Worm (Caenorhabditis elegans) whole organism, L4 larva: ENCODE results near the gene F13D12.5.

Experiments used
- F26F4.8 ChIP-seq: fragments of 200-800 bp; sonication (Bioruptor generic); conservative IDR thresholded peaks from 2 replicates; pipeline ENCODE4 v1.3.6; 2022; ENCODE audit warnings: missing genetic modification characterization, missing compliant biosample characterization
- F37D6.2 ChIP-seq: sonication (generic microtip); optimal IDR thresholded peaks from 2 replicates; lab custom pipeline; 2016; ENCODE audit warnings: mild to moderate bottlenecking, missing genetic modification characterization, missing compliant biosample characterization
- T20F7.1 ChIP-seq: fragments of 200-800 bp; sonication (Bioruptor generic); optimal IDR thresholded peaks from 2 replicates; lab custom pipeline; 2018; ENCODE audit warnings: mild to moderate bottlenecking, missing genetic modification characterization, missing compliant biosample characterization
- Y105C5A.15 ChIP-seq: fragments of 200-800 bp; sonication (Bioruptor generic); IDR thresholded peaks from 2 replicates; pipeline ENCODE4 v1.3.6; 2022; ENCODE audit warnings: missing genetic modification characterization, missing compliant biosample characterization
- Y5F2A.4 ChIP-seq: fragments of 200-800 bp; sonication (Bioruptor generic); optimal IDR thresholded peaks from 2 replicates; lab custom pipeline; 2018; ENCODE audit warnings: mild to moderate bottlenecking, missing genetic modification characterization, missing compliant biosample characterization
- ZK546.5 ChIP-seq, 2 experiments: sonication (generic microtip); optimal IDR thresholded peaks; 2 replicates each; lab custom pipeline; 2017; ENCODE audit warnings: missing biosample characterization in 2 of 2, missing genetic modification characterization in 2 of 2
- aha-1 ChIP-seq: fragments of 150-350 bp; peaks from one replicate; lab custom pipeline; 2014; ENCODE audit warnings: missing biosample characterization, missing genetic modification characterization
- ceh-20 ChIP-seq: fragments of 200-800 bp; sonication (Bioruptor generic); IDR thresholded peaks from 2 replicates; pipeline ENCODE4 v1.3.6; 2022; ENCODE audit warnings: missing genetic modification reagents, missing genetic modification characterization, missing compliant biosample characterization
- ceh-32 ChIP-seq: sonication (generic microtip); optimal IDR thresholded peaks from 2 replicates; lab custom pipeline; 2016; ENCODE audit warnings: mild to moderate bottlenecking, missing genetic modification characterization, missing compliant biosample characterization; ENCODE audit not compliant: poor library complexity
- ceh-44 ChIP-seq: fragments of 200-800 bp; sonication (Bioruptor generic); IDR thresholded peaks from 2 replicates; pipeline ENCODE4 v1.3.6; 2022; ENCODE audit warnings: missing genetic modification reagents, missing genetic modification characterization, missing compliant biosample characterization
- ceh-82 ChIP-seq: sonication (generic microtip); optimal IDR thresholded peaks from 2 replicates; lab custom pipeline; 2017; ENCODE audit warnings: missing biosample characterization, missing genetic modification characterization
- ctbp-1 ChIP-seq: fragments of 200-800 bp; sonication (Bioruptor generic); IDR thresholded peaks from 2 replicates; pipeline ENCODE4 v1.3.6; 2022; ENCODE audit warnings: missing genetic modification reagents, missing genetic modification characterization, missing compliant biosample characterization
- daf-8 ChIP-seq: fragments of 200-800 bp; sonication (Bioruptor generic); IDR thresholded peaks from 2 replicates; pipeline ENCODE4 v1.3.6; 2022; ENCODE audit warnings: missing genetic modification characterization, missing compliant biosample characterization
- dmd-6 ChIP-seq: fragments of 200-800 bp; sonication (Bioruptor generic); IDR thresholded peaks from 2 replicates; pipeline ENCODE4 v1.3.6; 2022; ENCODE audit warnings: missing genetic modification reagents, missing genetic modification characterization, missing compliant biosample characterization
- dmd-9 ChIP-seq: fragments of 200-800 bp; sonication (Bioruptor generic); IDR thresholded peaks from 2 replicates; pipeline ENCODE4 v1.3.6; 2022; ENCODE audit warnings: missing genetic modification reagents, missing genetic modification characterization, missing compliant biosample characterization
- egl-43 ChIP-seq: fragments of 200-800 bp; sonication (Bioruptor generic); IDR thresholded peaks from 2 replicates; pipeline ENCODE4 v1.3.6; 2022; ENCODE audit warnings: missing genetic modification reagents, missing genetic modification characterization, missing compliant biosample characterization
- fkh-10 ChIP-seq: fragments of 150-350 bp; optimal IDR thresholded peaks from 2 replicates; lab custom pipeline; 2014; ENCODE audit warnings: missing biosample characterization, missing genetic modification reagents, missing genetic modification characterization
- fos-1 ChIP-seq: fragments of 150-350 bp; optimal IDR thresholded peaks from 2 replicates; lab custom pipeline; 2014; ENCODE audit warnings: missing biosample characterization, missing genetic modification characterization
- hif-1 ChIP-seq, 2 experiments: sonication (generic microtip); optimal IDR thresholded peaks; 2 replicates each; lab custom pipeline; 2016 to 2017; ENCODE audit warnings: missing compliant biosample characterization in 2 of 2, missing genetic modification characterization in 2 of 2, missing genetic modification reagents in 2 of 2, missing genotype in 2 of 2, mild to moderate bottlenecking in 1 of 2
- hlh-11 ChIP-seq: fragments of 200-800 bp; sonication (Bioruptor generic); optimal IDR thresholded peaks from 2 replicates; lab custom pipeline; 2018; ENCODE audit warnings: mild to moderate bottlenecking, missing genetic modification characterization, missing compliant biosample characterization
- hlh-30 ChIP-seq: sonication (generic microtip); optimal IDR thresholded peaks from 2 replicates; lab custom pipeline; 2017; ENCODE audit warnings: antibody characterized with exemption, mild to moderate bottlenecking, missing genetic modification characterization, missing compliant biosample characterization; ENCODE audit not compliant: insufficient read depth
- hmg-1.1 ChIP-seq: fragments of 200-800 bp; sonication (Bioruptor generic); IDR thresholded peaks from 2 replicates; pipeline ENCODE4 v1.3.6; 2022; ENCODE audit warnings: missing genetic modification reagents, missing genetic modification characterization, missing compliant biosample characterization
- jun-1 ChIP-seq: fragments of 150-350 bp; optimal IDR thresholded peaks from 2 replicates; lab custom pipeline; 2014; ENCODE audit warnings: missing biosample characterization, missing genetic modification reagents, missing genetic modification characterization
- lim-7 ChIP-seq: fragments of 200-800 bp; sonication (Bioruptor generic); IDR thresholded peaks from 2 replicates; pipeline ENCODE4 v1.3.6; 2022; ENCODE audit warnings: missing genetic modification characterization, missing compliant biosample characterization
- lin-13 ChIP-seq: fragments of 150-350 bp; optimal IDR thresholded peaks from 2 replicates; lab custom pipeline; 2014; ENCODE audit warnings: missing biosample characterization, missing genetic modification reagents, missing genetic modification characterization
- lsy-2 ChIP-seq, 2 experiments: fragments of 150-350 bp in 1 of 2; sonication (generic microtip) in 1 of 2; optimal IDR thresholded peaks; 2 replicates each; lab custom pipeline; 2014 to 2017; ENCODE audit warnings: missing biosample characterization in 2 of 2, missing genetic modification characterization in 2 of 2
- mdl-1 ChIP-seq, 2 experiments: fragments of 150-350 bp in 1 of 2; sonication (generic microtip) in 1 of 2; optimal IDR thresholded peaks; 2 replicates each; lab custom pipeline; 2014 to 2017; ENCODE audit warnings: missing biosample characterization in 2 of 2, missing genetic modification characterization in 2 of 2
- mdt-29 ChIP-seq: fragments of 200-800 bp; sonication (Bioruptor generic); IDR thresholded peaks from 2 replicates; pipeline ENCODE4 v1.3.6; 2022; ENCODE audit warnings: missing genetic modification reagents, missing genetic modification characterization, missing compliant biosample characterization
- mep-1 ChIP-seq: fragments of 150-350 bp; sonication (generic microtip); optimal IDR thresholded peaks from 3 replicates; lab custom pipeline; 2014; ENCODE audit warnings: missing biosample characterization, missing genetic modification characterization
- mes-2 ChIP-seq: sonication (generic microtip); optimal IDR thresholded peaks from 2 replicates; lab custom pipeline; 2016; ENCODE audit warnings: missing genotype, mild to moderate bottlenecking, missing genetic modification characterization, missing compliant biosample characterization; ENCODE audit not compliant: poor library complexity, severe bottlenecking
- nhr-10 ChIP-seq: fragments of 150-350 bp; optimal IDR thresholded peaks from 2 replicates; lab custom pipeline; 2014; ENCODE audit warnings: missing biosample characterization, missing genetic modification characterization
- nhr-102 ChIP-seq: sonication (generic microtip); optimal IDR thresholded peaks from 2 replicates; lab custom pipeline; 2016; ENCODE audit warnings: mild to moderate bottlenecking, missing genetic modification characterization, moderate library complexity, missing compliant biosample characterization
- nhr-28 ChIP-seq: fragments of 150-350 bp; optimal IDR thresholded peaks from 2 replicates; lab custom pipeline; 2014; ENCODE audit warnings: missing biosample characterization, missing genetic modification characterization
- pqm-1 ChIP-seq: sonication (generic microtip); optimal IDR thresholded peaks from 2 replicates; lab custom pipeline; 2017; ENCODE audit warnings: missing biosample characterization, missing genetic modification characterization
- rbr-2 ChIP-seq: sonication (generic microtip); optimal IDR thresholded peaks from 2 replicates; lab custom pipeline; 2016; ENCODE audit warnings: missing genotype, missing genetic modification characterization, missing compliant biosample characterization
- spr-1 ChIP-seq: sonication (generic microtip); optimal IDR thresholded peaks from 2 replicates; lab custom pipeline; 2016; ENCODE audit warnings: mild to moderate bottlenecking, missing genetic modification characterization, missing compliant biosample characterization
- spr-3 ChIP-seq: fragments of 200-800 bp; sonication (Bioruptor generic); optimal IDR thresholded peaks from 2 replicates; lab custom pipeline; 2018; ENCODE audit warnings: mild to moderate bottlenecking, missing genetic modification characterization, missing compliant biosample characterization
- unc-130 ChIP-seq: sonication (generic microtip); optimal IDR thresholded peaks from 2 replicates; lab custom pipeline; 2016; ENCODE audit warnings: missing genetic modification reagents, missing genetic modification characterization, missing compliant biosample characterization
- unc-62 ChIP-seq, 3 experiments: fragments of 150-350 bp in 1 of 3; sonication (generic microtip); optimal IDR thresholded peaks in 2 of 3; peaks in 1 of 3; 1 replicate in 1 of 3; 2 replicates in 2 of 3; lab custom pipeline; 2014 to 2017; ENCODE audit warnings: missing biosample characterization in 3 of 3, missing genetic modification characterization in 3 of 3, missing genetic modification reagents in 3 of 3, missing genotype in 1 of 3
- zag-1 ChIP-seq: fragments of 150-350 bp; optimal IDR thresholded peaks from 2 replicates; lab custom pipeline; 2014; ENCODE audit warnings: missing biosample characterization, missing genetic modification characterization
- zfp-2 ChIP-seq: sonication (generic microtip); optimal IDR thresholded peaks from 2 replicates; lab custom pipeline; 2016; ENCODE audit warnings: mild to moderate bottlenecking, missing genetic modification characterization, missing compliant biosample characterization
- zfp-3 ChIP-seq: fragments of 200-800 bp; sonication (Bioruptor generic); conservative IDR thresholded peaks from 2 replicates; pipeline ENCODE4 v1.3.6; 2022; ENCODE audit warnings: missing genetic modification reagents, missing genetic modification characterization, missing compliant biosample characterization
- zip-2 ChIP-seq: fragments of 150-350 bp; optimal IDR thresholded peaks from 2 replicates; lab custom pipeline; 2014; ENCODE audit warnings: missing biosample characterization, missing genetic modification characterization

Gene F13D12.5

ce11 chrII:11724362-11724761 lies 2.3 kb upstream of the F13D12.5 start:
- no peak for TF ChIP-seq pqm-1
- peak; percentile 44 for TF ChIP-seq nhr-28 (tag; lab: Kevin White, UChicago)
- no peak for TF ChIP-seq spr-3 (GFP tag; lab: Kevin White, UChicago)
- TF ChIP-seq dmd-9, result no peak
- no peak for TF ChIP-seq nhr-10 (tag; lab: Kevin White, UChicago)
- TF ChIP-seq zfp-3 (GFP tag; lab: Robert Waterston, UW), result peak; percentile 46; the same call in 1 of the 2 replicates
- peak; percentile 36 to 55 for TF ChIP-seq mdl-1 (tag; optimal IDR thresholded peaks at IDR 0.05; lab: Kevin White, UChicago)
- TF ChIP-seq hlh-30, result peak; percentile 50
- peak; percentile 100 for TF ChIP-seq aha-1 (tag; lab: Kevin White, UChicago)
- TF ChIP-seq ZK546.5 (tag; optimal IDR thresholded peaks at IDR 0.05; lab: Kevin White, UChicago), result no peak
- TF ChIP-seq spr-1 (tag; lab: Kevin White, UChicago), result peak; percentile 45
- no peak for TF ChIP-seq daf-8 (GFP tag; lab: Robert Waterston, UW)
- TF ChIP-seq ctbp-1 (GFP tag; lab: Robert Waterston, UW), result peak; percentile 61; the same call in 1 of the 2 replicates
- TF ChIP-seq dmd-6, result peak; percentile 28; the same call in 1 of the 2 replicates
- TF ChIP-seq T20F7.1 (GFP tag; lab: Kevin White, UChicago), result peak; percentile 31
- peak; percentile 78 to 99 for TF ChIP-seq hif-1 (tag; optimal IDR thresholded peaks at IDR 0.05; lab: Kevin White, UChicago)
- no peak for TF ChIP-seq fos-1
- no peak for TF ChIP-seq Y5F2A.4 (GFP tag; lab: Kevin White, UChicago)
- no peak for TF ChIP-seq lim-7
- TF ChIP-seq zip-2 (tag; lab: Kevin White, UChicago), result no peak
- peak; percentile 65 for TF ChIP-seq mep-1 (tag; lab: Kevin White, UChicago)
- TF ChIP-seq lin-13 (GFP tag; lab: Kevin White, UChicago), result peak; percentile 36
- peak in 1 of 2 experiments; percentile 92 for TF ChIP-seq unc-62 (GFP tag; optimal IDR thresholded peaks at IDR 0.05 in 1 of 2; lab: Kevin White, UChicago)
- TF ChIP-seq unc-62 (tag; optimal IDR thresholded peaks at IDR 0.05; lab: Kevin White, UChicago), result no peak
- peak; percentile 18 for TF ChIP-seq mes-2 (tag; lab: Kevin White, UChicago)
- TF ChIP-seq lsy-2 (tag; optimal IDR thresholded peaks at IDR 0.05; lab: Kevin White, UChicago), result peak in 1 of 2 experiments; percentile 75
- TF ChIP-seq ceh-44 (GFP tag; lab: Robert Waterston, UW), result no peak
- no peak for TF ChIP-seq nhr-102 (tag; lab: Kevin White, UChicago)
- TF ChIP-seq F37D6.2 (tag; lab: Kevin White, UChicago), result peak; percentile 2
- TF ChIP-seq fkh-10 (GFP tag; lab: Kevin White, UChicago), result no peak
- TF ChIP-seq jun-1 (tag; lab: Kevin White, UChicago), result no peak
- peak; percentile 30 for TF ChIP-seq rbr-2 (tag; lab: Kevin White, UChicago)
- TF ChIP-seq egl-43, result no peak
- TF ChIP-seq ceh-82 (tag; lab: Kevin White, UChicago), result no peak
- TF ChIP-seq zag-1 (tag; lab: Kevin White, UChicago), result no peak
- no peak for TF ChIP-seq F26F4.8 (GFP tag; lab: Robert Waterston, UW)
- TF ChIP-seq hlh-11 (tag; lab: Kevin White, UChicago), result peak; percentile 53
- no peak for TF ChIP-seq zfp-2 (tag; lab: Kevin White, UChicago)
- TF ChIP-seq Y105C5A.15 (GFP tag; lab: Robert Waterston, UW), result no peak
- no peak for TF ChIP-seq unc-130
- TF ChIP-seq ceh-32 (tag; lab: Kevin White, UChicago), result no peak
- no peak for TF ChIP-seq mdt-29 (GFP tag; lab: Robert Waterston, UW)
- peak; percentile 49; the same call in 1 of the 2 replicates for TF ChIP-seq hmg-1.1 (GFP tag; lab: Robert Waterston, UW)
- peak; percentile 50; the same call in 1 of the 2 replicates for TF ChIP-seq ceh-20 (GFP tag; lab: Robert Waterston, UW)
- TF ChIP-seq, all 104 proteins: peak for 20
